Fruit fly (Drosophila melanogaster) whole organism, embryonic: ENCODE data around the gene Fitm.

Experiments
- Bdp1 ChIP-seq: fragments of 200-800 bp; sonication (Bioruptor generic); optimal IDR thresholded peaks from 3 replicates; lab custom pipeline; 2016; ENCODE audit warnings: missing biosample characterization, missing genetic modification characterization
- CG10979 ChIP-seq: fragments of 200-800 bp; sonication (Bioruptor generic); optimal IDR thresholded peaks from 2 replicates; lab custom pipeline; 2018; ENCODE audit warnings: missing biosample characterization, mild to moderate bottlenecking, missing genetic modification characterization, moderate library complexity
- CG11456 ChIP-seq: fragments of 200-800 bp; sonication (Bioruptor generic); IDR thresholded peaks from 3 replicates; pipeline ENCODE4 v1.3.6; 2022; ENCODE audit warnings: missing biosample characterization, missing genetic modification characterization
- CG14050 ChIP-seq: fragments of 200-800 bp; sonication (Bioruptor generic); IDR thresholded peaks from 3 replicates; pipeline ENCODE4 v1.3.6; 2022; ENCODE audit warnings: missing biosample characterization, missing genetic modification characterization
- CG14441 ChIP-seq: fragments of 200-800 bp; sonication (Bioruptor generic); IDR thresholded peaks from 2 replicates; pipeline ENCODE4 v1.3.6; 2022; ENCODE audit warnings: missing biosample characterization, missing genetic modification characterization
- CG18262 ChIP-seq: fragments of 200-800 bp; optimal IDR thresholded peaks from 3 replicates; lab custom pipeline; 2019; ENCODE audit warnings: missing biosample characterization, mild to moderate bottlenecking, missing genetic modification characterization, moderate library complexity
- CG2712 ChIP-seq: fragments of 200-800 bp; optimal IDR thresholded peaks from 3 replicates; lab custom pipeline; 2019; ENCODE audit warnings: missing biosample characterization, mild to moderate bottlenecking, missing genetic modification characterization, moderate library complexity
- CG33213 ChIP-seq: fragments of 200-800 bp; sonication (Bioruptor generic); optimal IDR thresholded peaks from 3 replicates; lab custom pipeline; 2016; ENCODE audit warnings: missing biosample characterization, missing genetic modification characterization
- CG43689 ChIP-seq: fragments of 200-800 bp; sonication (Bioruptor generic); IDR thresholded peaks from 2 replicates; pipeline ENCODE4 v1.3.6; 2022; ENCODE audit warnings: missing biosample characterization, missing genetic modification characterization
- CG6813 ChIP-seq: fragments of 200-800 bp; sonication (Bioruptor generic); optimal IDR thresholded peaks from 2 replicates; lab custom pipeline; 2017; ENCODE audit warnings: missing biosample characterization, missing genetic modification characterization, mild to moderate bottlenecking, moderate library complexity, missing genetic modification reagents
- CG7556 ChIP-seq: fragments of 200-800 bp; sonication (Bioruptor generic); optimal IDR thresholded peaks from 2 replicates; lab custom pipeline; 2017; ENCODE audit warnings: missing biosample characterization, mild to moderate bottlenecking, missing genetic modification characterization
- CG7928 ChIP-seq: fragments of 200-800 bp; sonication (Bioruptor generic); optimal IDR thresholded peaks from 2 replicates; lab custom pipeline; 2017; ENCODE audit warnings: missing biosample characterization, mild to moderate bottlenecking, missing genetic modification characterization
- CG8281 ChIP-seq: fragments of 200-800 bp; sonication (Bioruptor generic); optimal IDR thresholded peaks from 2 replicates; lab custom pipeline; 2018; ENCODE audit warnings: missing biosample characterization, mild to moderate bottlenecking, missing genetic modification characterization, moderate library complexity
- CG8359 ChIP-seq: fragments of 200-800 bp; sonication (Bioruptor generic); optimal IDR thresholded peaks from 2 replicates; lab custom pipeline; 2017; ENCODE audit warnings: missing biosample characterization, mild to moderate bottlenecking, missing genetic modification characterization, borderline replicate concordance
- CG8388 ChIP-seq: fragments of 200-800 bp; sonication (Bioruptor generic); optimal IDR thresholded peaks from 2 replicates; lab custom pipeline; 2019; ENCODE audit warnings: missing biosample characterization, mild to moderate bottlenecking, missing genetic modification characterization, moderate library complexity
- CG9817 ChIP-seq: fragments of 200-800 bp; sonication (Bioruptor generic); optimal IDR thresholded peaks from 2 replicates; lab custom pipeline; 2018; ENCODE audit warnings: missing biosample characterization, mild to moderate bottlenecking, missing genetic modification characterization, moderate library complexity
- CoRest ChIP-seq: fragments of 200-800 bp; sonication (Bioruptor generic); optimal IDR thresholded peaks from 3 replicates; lab custom pipeline; 2018; ENCODE audit warnings: missing biosample characterization, mild to moderate bottlenecking, missing genetic modification characterization, moderate library complexity
- Dek ChIP-seq: fragments of 200-800 bp; sonication (Bioruptor generic); optimal IDR thresholded peaks from 3 replicates; lab custom pipeline; 2019; ENCODE audit warnings: missing biosample characterization, mild to moderate bottlenecking, missing genetic modification characterization, moderate library complexity
- Dip3 ChIP-seq: fragments of 200-800 bp; sonication (Bioruptor generic); optimal IDR thresholded peaks from 3 replicates; lab custom pipeline; 2016; ENCODE audit warnings: missing biosample characterization, missing genetic modification characterization
- GATAe ChIP-seq: fragments of 200-800 bp; sonication (Bioruptor generic); conservative IDR thresholded peaks from 2 replicates; pipeline ENCODE4 v1.3.6; 2022; ENCODE audit warnings: missing biosample characterization, missing genetic modification characterization
- HLH3B ChIP-seq: fragments of 200-800 bp; sonication (Bioruptor generic); IDR thresholded peaks from 2 replicates; pipeline ENCODE4 v1.3.6; 2022; ENCODE audit warnings: missing biosample characterization, missing genetic modification characterization
- HLH54F ChIP-seq: fragments of 200-800 bp; sonication (Bioruptor generic); optimal IDR thresholded peaks from 3 replicates; lab custom pipeline; 2016; ENCODE audit warnings: missing biosample characterization, missing genetic modification characterization
- Lpt ChIP-seq: fragments of >200 bp; optimal IDR thresholded peaks from 2 replicates; lab custom pipeline; 2018; ENCODE audit warnings: missing biosample characterization, missing genetic modification characterization
- Med ChIP-seq: fragments of 200-800 bp; sonication (Bioruptor generic); peaks from one replicate; lab custom pipeline; 2016; ENCODE audit warnings: missing biosample characterization, missing genetic modification characterization, mild to moderate bottlenecking, inconsistent platforms, moderate library complexity
- Mes4 ChIP-seq: fragments of 200-800 bp; sonication (Bioruptor generic); optimal IDR thresholded peaks from 2 replicates; lab custom pipeline; 2016; ENCODE audit warnings: missing biosample characterization, missing genetic modification characterization
- Pdp1 ChIP-seq, 2 experiments: fragments of 200-800 bp; sonication (Bioruptor generic); optimal IDR thresholded peaks; 3 replicates each; lab custom pipeline; 2016; ENCODE audit warnings: missing biosample characterization in 2 of 2, missing genetic modification characterization in 2 of 2, mild to moderate bottlenecking in 1 of 2, moderate library complexity in 1 of 2
- Sry-β ChIP-seq: fragments of 200-800 bp; sonication (Bioruptor generic); optimal IDR thresholded peaks from 2 replicates; lab custom pipeline; 2018; ENCODE audit warnings: missing biosample characterization, mild to moderate bottlenecking, missing genetic modification characterization, moderate library complexity
- Trl ChIP-seq, 3 experiments: fragments of >200 bp in 2 of 3; fragments of 200-800 bp in 1 of 3; sonication (Bioruptor generic) in 1 of 3; optimal IDR thresholded peaks; 2 replicates in 1 of 3; 3 replicates in 2 of 3; lab custom pipeline; 2016 to 2017; ENCODE audit warnings: missing biosample characterization in 1 of 3, missing genetic modification characterization in 1 of 3
- amos ChIP-seq: fragments of 200-800 bp; sonication (Bioruptor generic); IDR thresholded peaks from 2 replicates; pipeline ENCODE4 v1.3.6; 2022; ENCODE audit warnings: missing biosample characterization, missing genetic modification characterization; ENCODE audit not compliant: partially characterized antibody
- ara ChIP-seq: fragments of 200-800 bp; sonication (Bioruptor generic); IDR thresholded peaks from 2 replicates; pipeline ENCODE4 v1.3.6; 2022; ENCODE audit warnings: missing biosample characterization, missing genetic modification characterization
- caup ChIP-seq: fragments of 200-800 bp; sonication (Bioruptor generic); optimal IDR thresholded peaks from 3 replicates; lab custom pipeline; 2017; ENCODE audit warnings: missing biosample characterization, mild to moderate bottlenecking, missing genetic modification characterization, moderate library complexity; ENCODE audit not compliant: severe bottlenecking
- crol ChIP-seq: fragments of 200-800 bp; sonication (Bioruptor generic); IDR thresholded peaks from 2 replicates; pipeline ENCODE4 v1.3.6; 2022; ENCODE audit warnings: missing biosample characterization, missing genetic modification characterization
- cwo ChIP-seq: fragments of 200-800 bp; sonication (Bioruptor generic); optimal IDR thresholded peaks from 3 replicates; lab custom pipeline; 2017; ENCODE audit warnings: missing biosample characterization, missing genetic modification characterization, mild to moderate bottlenecking, moderate library complexity, missing genetic modification reagents
- disco-r ChIP-seq: fragments of 200-800 bp; sonication (Bioruptor generic); optimal IDR thresholded peaks from 2 replicates; lab custom pipeline; 2016; ENCODE audit warnings: missing biosample characterization, missing genetic modification characterization
- esg ChIP-seq: fragments of 200-800 bp; sonication (Bioruptor generic); conservative IDR thresholded peaks from 2 replicates; pipeline ENCODE4 v1.3.6; 2022; ENCODE audit warnings: missing biosample characterization, missing genetic modification characterization
- exex ChIP-seq: fragments of 200-800 bp; sonication (Bioruptor generic); optimal IDR thresholded peaks from 4 replicates; lab custom pipeline; 2018; ENCODE audit warnings: missing biosample characterization, mild to moderate bottlenecking, missing genetic modification characterization, moderate library complexity
- grn ChIP-seq: fragments of 200-800 bp; sonication (Bioruptor generic); optimal IDR thresholded peaks from 3 replicates; lab custom pipeline; 2017; ENCODE audit warnings: missing biosample characterization, missing genetic modification characterization
- hbn ChIP-seq: fragments of 200-800 bp; sonication (Bioruptor generic); IDR thresholded peaks from 2 replicates; pipeline ENCODE4 v1.3.6; 2022; ENCODE audit warnings: missing biosample characterization, missing genetic modification characterization; ENCODE audit not compliant: partially characterized antibody
- hkb ChIP-seq, 2 experiments: fragments of 200-800 bp in 1 of 2; fragments of >200 bp in 1 of 2; sonication (Bioruptor generic) in 1 of 2; IDR thresholded peaks in 1 of 2; optimal IDR thresholded peaks in 1 of 2; 2 replicates each; pipeline versions ENCODE4 v1.3.6 to Lab custom; 2017 to 2022; ENCODE audit warnings: missing biosample characterization in 1 of 2, missing genetic modification characterization in 1 of 2
- ind ChIP-seq: fragments of 200-800 bp; sonication (Bioruptor generic); optimal IDR thresholded peaks from 3 replicates; lab custom pipeline; 2016; ENCODE audit warnings: missing biosample characterization, missing genetic modification characterization
- klu ChIP-seq: fragments of 200-800 bp; sonication (Bioruptor generic); IDR thresholded peaks from 2 replicates; pipeline ENCODE4 v1.3.6; 2022; ENCODE audit warnings: missing biosample characterization, missing genetic modification characterization
- lab ChIP-seq: fragments of 200-800 bp; sonication (Bioruptor generic); optimal IDR thresholded peaks from 3 replicates; lab custom pipeline; 2017; ENCODE audit warnings: missing biosample characterization, missing genetic modification characterization, mild to moderate bottlenecking, moderate library complexity, missing genetic modification reagents
- mirr ChIP-seq: fragments of 200-800 bp; sonication (Bioruptor generic); optimal IDR thresholded peaks from 3 replicates; lab custom pipeline; 2018; ENCODE audit warnings: missing biosample characterization, mild to moderate bottlenecking, missing genetic modification characterization
- oc ChIP-seq: fragments of 200-800 bp; sonication (Bioruptor generic); optimal IDR thresholded peaks from 2 replicates; lab custom pipeline; 2018; ENCODE audit warnings: missing biosample characterization, mild to moderate bottlenecking, missing genetic modification characterization, moderate library complexity
- ranshi ChIP-seq: fragments of 200-800 bp; sonication (Bioruptor generic); IDR thresholded peaks from 2 replicates; pipeline ENCODE4 v1.3.6; 2022; ENCODE audit warnings: missing biosample characterization, missing genetic modification characterization
- sd ChIP-seq: fragments of 200-800 bp; sonication (Bioruptor generic); optimal IDR thresholded peaks from 3 replicates; lab custom pipeline; 2018; ENCODE audit warnings: missing biosample characterization, mild to moderate bottlenecking, missing genetic modification characterization, moderate library complexity
- sens ChIP-seq: fragments of 200-800 bp; sonication (Bioruptor generic); peaks from one replicate; lab custom pipeline; 2016; ENCODE audit warnings: missing biosample characterization, missing genetic modification characterization
- sug ChIP-seq: fragments of 200-800 bp; optimal IDR thresholded peaks from 2 replicates; lab custom pipeline; 2019; ENCODE audit warnings: missing biosample characterization, mild to moderate bottlenecking, missing genetic modification characterization, moderate library complexity
- tx ChIP-seq: fragments of 200-800 bp; sonication (Bioruptor generic); optimal IDR thresholded peaks from 2 replicates; lab custom pipeline; 2016; ENCODE audit warnings: missing biosample characterization, missing genetic modification characterization

The Fitm gene

DNA sequence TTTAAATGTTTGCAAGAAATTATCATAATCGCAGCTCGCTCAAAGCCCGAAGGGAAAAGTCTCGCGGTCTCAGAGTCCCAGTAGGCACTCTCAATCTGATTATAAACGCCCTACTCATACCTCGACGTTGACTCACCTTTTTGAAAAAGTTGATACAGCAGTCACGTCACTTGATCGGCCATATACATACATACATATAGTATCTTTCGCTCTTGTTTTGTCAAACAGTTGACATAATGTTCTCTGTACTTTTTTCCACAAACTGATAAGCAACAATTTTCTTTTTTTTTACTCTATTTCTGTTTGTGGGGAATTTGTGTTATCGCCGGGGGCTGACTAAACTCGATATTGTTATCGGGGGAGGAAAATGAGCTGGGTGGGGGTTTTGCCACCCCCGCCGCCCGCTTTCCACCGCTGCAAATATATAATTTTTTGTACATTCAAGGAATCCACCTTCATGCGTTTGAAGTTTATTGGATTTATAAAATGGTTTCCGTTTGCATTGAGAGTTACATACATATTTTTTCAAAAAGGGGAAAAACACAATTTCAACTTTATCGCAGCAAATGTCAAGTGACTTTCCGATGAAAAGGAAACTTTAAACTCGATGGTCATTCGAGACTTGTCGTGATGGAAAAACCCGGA, 35.2 kb upstream of the Fitm start:
- no peak for TF ChIP-seq CG11456 (GFP tag; lab: Robert Waterston, UW)
- no peak for TF ChIP-seq CG8388 (GFP tag; lab: Kevin White, UChicago)
- TF ChIP-seq CG6813 (GFP tag; lab: Kevin White, UChicago): no peak
- TF ChIP-seq Med (GFP tag; lab: Kevin White, UChicago): peak; percentile 31
- no peak for TF ChIP-seq Dip3
- no peak for TF ChIP-seq CG14441 (GFP tag; lab: Robert Waterston, UW)
- peak; percentile 85 for TF ChIP-seq sd (tag; lab: Kevin White, UChicago)
- peak; percentile 16 for TF ChIP-seq CG8281
- TF ChIP-seq hkb (optimal IDR thresholded peaks at IDR 0.05; lab: Kevin White, UChicago): no peak
- 0 out of 2 replicates have a peak, but pooled peaks have one; percentile 14 for TF ChIP-seq hkb (GFP tag; IDR thresholded peaks at IDR 0.05; lab: Robert Waterston, UW)
- no peak for TF ChIP-seq CG8359 (GFP tag; lab: Kevin White, UChicago)
- TF ChIP-seq GATAe (GFP tag; lab: Robert Waterston, UW): 0 out of 2 replicates have a peak, but pooled peaks have one; percentile 47
- TF ChIP-seq Dek (tag; lab: Kevin White, UChicago): no peak
- TF ChIP-seq grn (GFP tag; lab: Kevin White, UChicago): peak; percentile 24
- no peak for TF ChIP-seq CG43689 (GFP tag; lab: Robert Waterston, UW)
- TF ChIP-seq Sry-β (GFP tag; lab: Kevin White, UChicago): no peak
- TF ChIP-seq sens (GFP tag; lab: Kevin White, UChicago): peak; percentile 33
- TF ChIP-seq CG33213: no peak
- peak; percentile 32 for TF ChIP-seq mirr (GFP tag; lab: Kevin White, UChicago)
- no peak for TF ChIP-seq CG10979 (tag; lab: Kevin White, UChicago)
- TF ChIP-seq caup (GFP tag; lab: Kevin White, UChicago): peak; percentile 5
- TF ChIP-seq CG7556 (GFP tag; lab: Kevin White, UChicago): no peak
- TF ChIP-seq Trl (optimal IDR thresholded peaks at IDR 0.05; lab: Kevin White, UChicago): peak in 1 of 2 experiments; percentile 7
- no peak for TF ChIP-seq Trl (GFP tag; optimal IDR thresholded peaks at IDR 0.05; lab: Kevin White, UChicago)
- no peak for TF ChIP-seq Lpt
- TF ChIP-seq klu (GFP tag; lab: Robert Waterston, UW): no peak
- TF ChIP-seq Pdp1 (GFP tag; optimal IDR thresholded peaks at IDR 0.05; lab: Kevin White, UChicago): peak in 1 of 2 experiments; percentile 52
- TF ChIP-seq CoRest: no peak
- peak; percentile 16 for TF ChIP-seq lab (GFP tag; lab: Kevin White, UChicago)
- TF ChIP-seq CG18262 (tag; lab: Kevin White, UChicago): no peak
- TF ChIP-seq crol (GFP tag; lab: Robert Waterston, UW): peak; percentile 70
- TF ChIP-seq oc (tag; lab: Kevin White, UChicago): no peak
- no peak for TF ChIP-seq CG9817 (tag; lab: Kevin White, UChicago)
- TF ChIP-seq exex (tag; lab: Kevin White, UChicago): peak; percentile 16
- TF ChIP-seq sug: peak; percentile 45

DNA sequence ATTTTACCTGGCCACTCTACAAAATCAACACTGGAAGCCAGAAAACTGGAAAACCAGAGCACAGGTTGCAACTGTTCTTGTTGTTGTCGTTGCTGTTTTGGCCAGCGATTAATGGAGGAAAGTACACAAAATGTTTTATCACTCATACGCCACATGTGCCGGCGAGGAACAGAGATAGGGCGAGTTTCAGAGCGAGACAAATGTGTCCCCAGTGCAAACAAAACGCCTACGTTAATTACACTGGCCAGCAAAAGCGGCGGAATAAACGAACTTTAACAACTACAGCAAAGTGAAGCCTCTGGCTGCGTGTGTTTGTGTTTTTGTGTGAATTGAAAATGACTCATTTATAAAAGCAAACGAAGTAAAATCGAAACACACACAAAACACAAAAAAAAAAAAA, 34.3 kb upstream of the Fitm start:
- TF ChIP-seq esg (GFP tag; lab: Robert Waterston, UW) (no peak), amos (GFP tag; lab: Robert Waterston, UW) (no peak), CG7928 (GFP tag; lab: Kevin White, UChicago) (no peak), CG14050 (no peak), disco-r (GFP tag; lab: Kevin White, UChicago) (no peak), tx (GFP tag; lab: Kevin White, UChicago) (no peak), Bdp1 (GFP tag; lab: Kevin White, UChicago) (no peak), ranshi (no peak), ind (GFP tag; lab: Kevin White, UChicago) (no peak), hbn (GFP tag; lab: Robert Waterston, UW) (no peak), klu (GFP tag; lab: Robert Waterston, UW) (no peak), CG2712 (tag; lab: Kevin White, UChicago) (no peak), HLH3B (GFP tag; lab: Robert Waterston, UW) (no peak), HLH54F (no peak), Mes4 (GFP tag; lab: Kevin White, UChicago) (no peak), ara (GFP tag; lab: Robert Waterston, UW) (no peak), cwo (GFP tag; lab: Kevin White, UChicago) (no peak)
